Worm (Caenorhabditis elegans): ENCODE data around the gene W06F12.3.

The W06F12.3 gene

ce11 chrIII:13731589-13731988 is 3.2 kb upstream of the W06F12.3 start, which contains the start of gene W06F12.2:
Gene W06F12.2 (minus strand): TSS chrIII:13731689.
- no peak for TF ChIP-seq pqm-1 (tag; optimal IDR thresholded peaks at IDR 0.05)
- TF ChIP-seq vab-15 (tag; optimal IDR thresholded peaks at IDR 0.05) = no peak
- TF ChIP-seq nhr-85 (tag) = no peak
- no peak for TF ChIP-seq egl-13 (tag; optimal IDR thresholded peaks at IDR 0.05)
- TF ChIP-seq pag-3 (tag; optimal IDR thresholded peaks at IDR 0.05; ENCODE audit: borderline replicate concordance, insufficient read depth) = no peak
- no peak for TF ChIP-seq tbx-2 (tag; optimal IDR thresholded peaks at IDR 0.05)
- no peak for TF ChIP-seq nhr-28 (tag; optimal IDR thresholded peaks at IDR 0.05)
- TF ChIP-seq lin-39 (tag; optimal IDR thresholded peaks at IDR 0.05) = no peak
- no peak for TF ChIP-seq hpl-2 (GFP tag; optimal IDR thresholded peaks at IDR 0.05)
- TF ChIP-seq ceh-90 (tag; optimal IDR thresholded peaks at IDR 0.05) = no peak
- TF ChIP-seq zag-1 (tag; optimal IDR thresholded peaks at IDR 0.05) = no peak
- TF ChIP-seq ces-1 (GFP tag; optimal IDR thresholded peaks at IDR 0.05) = no peak
- TF ChIP-seq dpl-1 (GFP tag; optimal IDR thresholded peaks at IDR 0.05) = no peak
- TF ChIP-seq ama-1 (optimal IDR thresholded peaks at IDR 0.05) = no peak
- TF ChIP-seq unc-86 (tag; optimal IDR thresholded peaks at IDR 0.05) = no peak
- no peak for TF ChIP-seq Y116A8C.19 (tag; optimal IDR thresholded peaks at IDR 0.05; ENCODE audit: borderline replicate concordance)
- no peak for TF ChIP-seq fos-1 (tag; optimal IDR thresholded peaks at IDR 0.05)
- no peak for TF ChIP-seq mef-2 (tag; optimal IDR thresholded peaks at IDR 0.05)
- no peak for TF ChIP-seq C34B4.2 (tag; optimal IDR thresholded peaks at IDR 0.05)
- TF ChIP-seq C16A3.4 (tag; optimal IDR thresholded peaks at IDR 0.05) = no peak

ce11 chrIII:13732665-13733064 is 2.2 kb upstream of the W06F12.3 start:
- TF ChIP-seq nhr-11 (tag; optimal IDR thresholded peaks at IDR 0.05) (no peak), unc-130 (tag; optimal IDR thresholded peaks at IDR 0.05) (no peak), blmp-1 (tag; optimal IDR thresholded peaks at IDR 0.05) (no peak), unc-98 (GFP tag; IDR thresholded peaks at IDR 0.05) (no peak), nhr-76 (tag; optimal IDR thresholded peaks at IDR 0.05) (no peak), ztf-11 (tag; optimal IDR thresholded peaks at IDR 0.05) (no peak), xbp-1 (tag; optimal IDR thresholded peaks at IDR 0.05) (no peak), hpl-2 (GFP tag; optimal IDR thresholded peaks at IDR 0.05) (no peak), skn-1 (tag; optimal IDR thresholded peaks at IDR 0.05) (no peak), efl-1 (optimal IDR thresholded peaks at IDR 0.05) (no peak), efl-1 (GFP tag; optimal IDR thresholded peaks at IDR 0.05 in 1 of 2) (no peak), irx-1 (tag; optimal IDR thresholded peaks at IDR 0.05) (no peak), fos-1 (tag; optimal IDR thresholded peaks at IDR 0.05) (no peak), mep-1 (tag; optimal IDR thresholded peaks at IDR 0.05) (no peak), hlh-17 (GFP tag; optimal IDR thresholded peaks at IDR 0.05; ENCODE audit: borderline replicate concordance) (no peak), nhr-47 (tag; optimal IDR thresholded peaks at IDR 0.05) (no peak), nhr-90 (tag; optimal IDR thresholded peaks at IDR 0.05; ENCODE audit: poor library complexity) (no peak), ztf-4 (tag; optimal IDR thresholded peaks at IDR 0.05) (no peak), ets-5 (GFP tag; IDR thresholded peaks at IDR 0.05) (no peak), ceh-63 (GFP tag; optimal IDR thresholded peaks at IDR 0.05) (no peak)

DNA sequence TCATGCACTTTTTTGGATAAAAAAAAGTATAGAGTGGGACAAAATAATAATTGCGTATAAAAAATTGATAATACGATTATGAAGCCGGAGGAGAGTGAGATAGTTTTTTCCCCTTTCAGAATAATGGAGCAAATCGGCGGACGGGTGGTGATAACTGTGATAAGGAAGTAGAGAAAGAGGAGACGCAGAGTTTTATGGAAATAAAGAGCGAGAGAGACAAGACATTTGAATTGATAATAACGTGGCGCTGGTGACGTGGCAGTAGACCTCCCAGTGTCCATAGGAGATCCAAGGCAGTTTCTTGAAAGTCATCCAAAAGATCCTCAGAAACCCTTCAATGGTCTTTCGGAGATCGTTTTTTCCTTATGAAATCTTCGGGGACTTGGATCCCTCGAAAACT is 997 bp upstream of the W06F12.3 start:
- TF ChIP-seq nhr-19 (GFP tag; conservative IDR thresholded peaks at IDR 0.05) (no peak), tlp-1 (tag; optimal IDR thresholded peaks at IDR 0.05) (no peak), nhr-28 (tag; optimal IDR thresholded peaks at IDR 0.05) (no peak), hlh-4 (tag; optimal IDR thresholded peaks at IDR 0.05) (no peak), dpl-1 (GFP tag; optimal IDR thresholded peaks at IDR 0.05) (no peak), efl-1 (optimal IDR thresholded peaks at IDR 0.05) (no peak), efl-1 (GFP tag; optimal IDR thresholded peaks at IDR 0.05 in 1 of 2) (peak in 1 of 2 experiments; percentile 62), elt-2 (tag; optimal IDR thresholded peaks at IDR 0.05) (peak; percentile 77), F16B12.6 (tag; optimal IDR thresholded peaks at IDR 0.05) (no peak), pqm-1 (tag; optimal IDR thresholded peaks at IDR 0.05) (peak; percentile 74), snpc-4 (tag; optimal IDR thresholded peaks at IDR 0.05) (no peak), lin-35 (GFP tag; optimal IDR thresholded peaks at IDR 0.05) (peak in 1 of 2 experiments; percentile 7), nhr-12 (tag; optimal IDR thresholded peaks at IDR 0.05) (no peak), sox-4 (tag; optimal IDR thresholded peaks at IDR 0.05) (no peak), swsn-7 (tag; optimal IDR thresholded peaks at IDR 0.05) (no peak), C04F5.9 (tag; optimal IDR thresholded peaks at IDR 0.05) (no peak), xbp-1 (tag; optimal IDR thresholded peaks at IDR 0.05) (no peak), nhr-71 (tag; optimal IDR thresholded peaks at IDR 0.05) (no peak), hpl-2 (GFP tag; optimal IDR thresholded peaks at IDR 0.05) (no peak), grh-1 (GFP tag; IDR thresholded peaks at IDR 0.05) (no peak)
